Fruit fly (Drosophila melanogaster) whole organism, embryonic: Measurements from ENCODE around the gene Sec15.

Experiments used
- CG1024 ChIP-seq: fragments of 200-800 bp; sonication (Bioruptor generic); IDR thresholded peaks from 2 replicates; pipeline ENCODE4 v1.3.6; 2022; ENCODE audit warnings: missing biosample characterization, missing genetic modification characterization
- CG10274 ChIP-seq: fragments of 200-800 bp; sonication (Bioruptor generic); optimal IDR thresholded peaks from 3 replicates; lab custom pipeline; 2017; ENCODE audit warnings: missing biosample characterization, mild to moderate bottlenecking, missing genetic modification characterization
- CG10565 ChIP-seq: fragments of 200-800 bp; sonication (Bioruptor generic); optimal IDR thresholded peaks from 3 replicates; lab custom pipeline; 2016; ENCODE audit warnings: missing biosample characterization, mild to moderate bottlenecking, missing genetic modification characterization
- CG11696 ChIP-seq: fragments of 200-800 bp; sonication (Bioruptor generic); IDR thresholded peaks from 2 replicates; pipeline ENCODE4 v1.3.6; 2022; ENCODE audit warnings: missing biosample characterization, missing genetic modification characterization
- CG12659 ChIP-seq: fragments of 200-800 bp; sonication (Bioruptor generic); optimal IDR thresholded peaks from 3 replicates; lab custom pipeline; 2017; ENCODE audit warnings: mild to moderate bottlenecking, missing biosample characterization, missing genetic modification reagents, missing genetic modification characterization
- CG13424 ChIP-seq: fragments of 200-800 bp; sonication (Bioruptor generic); optimal IDR thresholded peaks from 2 replicates; lab custom pipeline; 2019; ENCODE audit warnings: missing biosample characterization, mild to moderate bottlenecking, missing genetic modification characterization, moderate library complexity
- CG15011 ChIP-seq: fragments of 200-800 bp; sonication (Bioruptor generic); optimal IDR thresholded peaks from 3 replicates; lab custom pipeline; 2018; ENCODE audit warnings: missing biosample characterization, mild to moderate bottlenecking, missing genetic modification characterization
- CG17361 ChIP-seq: fragments of 200-800 bp; sonication (Bioruptor generic); IDR thresholded peaks from 3 replicates; pipeline ENCODE4 v1.3.6; 2022; ENCODE audit warnings: missing biosample characterization, missing genetic modification characterization
- CG18619 ChIP-seq: fragments of 200-800 bp; sonication (Bioruptor generic); optimal IDR thresholded peaks from 3 replicates; lab custom pipeline; 2017; ENCODE audit warnings: missing biosample characterization, mild to moderate bottlenecking, missing genetic modification characterization
- CG3407 ChIP-seq: fragments of 200-800 bp; sonication (Bioruptor generic); optimal IDR thresholded peaks from 2 replicates; lab custom pipeline; 2018; ENCODE audit warnings: missing biosample characterization, mild to moderate bottlenecking, missing genetic modification characterization
- CG3847 ChIP-seq: fragments of 200-800 bp; sonication (Bioruptor generic); IDR thresholded peaks from 2 replicates; pipeline ENCODE4 v1.3.6; 2022; ENCODE audit warnings: missing biosample characterization, missing genetic modification characterization
- CG3995 ChIP-seq: fragments of 200-800 bp; sonication (Bioruptor generic); optimal IDR thresholded peaks from 3 replicates; lab custom pipeline; 2016; ENCODE audit warnings: missing biosample characterization, missing genetic modification characterization
- CG4360 ChIP-seq: fragments of 200-800 bp; sonication (Bioruptor generic); IDR thresholded peaks from 2 replicates; pipeline ENCODE4 v1.3.6; 2022; ENCODE audit warnings: missing biosample characterization, missing genetic modification characterization
- CG4424 ChIP-seq: fragments of 200-800 bp; sonication (Bioruptor generic); optimal IDR thresholded peaks from 3 replicates; lab custom pipeline; 2016; ENCODE audit warnings: missing biosample characterization, missing genetic modification characterization
- CG6791 ChIP-seq: fragments of 200-800 bp; sonication (Bioruptor generic); IDR thresholded peaks from 3 replicates; pipeline ENCODE4 v1.3.6; 2022; ENCODE audit warnings: missing biosample characterization, missing genetic modification characterization; ENCODE audit not compliant: partially characterized antibody
- CG7745 ChIP-seq: fragments of 200-800 bp; sonication (Bioruptor generic); optimal IDR thresholded peaks from 2 replicates; lab custom pipeline; 2018; ENCODE audit warnings: missing biosample characterization, mild to moderate bottlenecking, missing genetic modification characterization, moderate library complexity
- CG8281 ChIP-seq: fragments of 200-800 bp; sonication (Bioruptor generic); optimal IDR thresholded peaks from 2 replicates; lab custom pipeline; 2018; ENCODE audit warnings: missing biosample characterization, mild to moderate bottlenecking, missing genetic modification characterization, moderate library complexity
- CG8388 ChIP-seq: fragments of 200-800 bp; sonication (Bioruptor generic); optimal IDR thresholded peaks from 2 replicates; lab custom pipeline; 2019; ENCODE audit warnings: missing biosample characterization, mild to moderate bottlenecking, missing genetic modification characterization, moderate library complexity
- CG8765 ChIP-seq: fragments of 200-800 bp; sonication (Bioruptor generic); IDR thresholded peaks from 2 replicates; pipeline ENCODE4 v1.3.6; 2022; ENCODE audit warnings: missing biosample characterization, missing genetic modification characterization
- CG9932 ChIP-seq: fragments of 200-800 bp; sonication (Bioruptor generic); IDR thresholded peaks from 2 replicates; pipeline ENCODE4 v1.3.6; 2022; ENCODE audit warnings: missing biosample characterization, missing genetic modification characterization
- CHES-1-like ChIP-seq: fragments of 200-800 bp; sonication (Bioruptor generic); optimal IDR thresholded peaks from 2 replicates; lab custom pipeline; 2016; ENCODE audit warnings: missing biosample characterization, missing genetic modification characterization
- Dad ChIP-seq: fragments of 200-800 bp; sonication (Bioruptor generic); optimal IDR thresholded peaks from 3 replicates; lab custom pipeline; 2016; ENCODE audit warnings: missing biosample characterization, missing genetic modification characterization
- Dbx ChIP-seq: fragments of 200-800 bp; sonication (Bioruptor generic); IDR thresholded peaks from 3 replicates; pipeline ENCODE4 v1.3.6; 2022; ENCODE audit warnings: missing biosample characterization, missing genetic modification characterization
- Dip2 ChIP-seq: fragments of 200-800 bp; sonication (Bioruptor generic); IDR thresholded peaks from 2 replicates; pipeline ENCODE4 v1.3.6; 2022; ENCODE audit warnings: missing biosample characterization, missing genetic modification characterization
- Dip3 ChIP-seq: fragments of 200-800 bp; sonication (Bioruptor generic); optimal IDR thresholded peaks from 3 replicates; lab custom pipeline; 2016; ENCODE audit warnings: missing biosample characterization, missing genetic modification characterization
- E2f1 ChIP-seq: fragments of 200-800 bp; sonication (Bioruptor generic); IDR thresholded peaks from 2 replicates; pipeline ENCODE4 v1.3.6; 2022; ENCODE audit warnings: missing biosample characterization, missing genetic modification characterization
- GATAe ChIP-seq: fragments of 200-800 bp; sonication (Bioruptor generic); conservative IDR thresholded peaks from 2 replicates; pipeline ENCODE4 v1.3.6; 2022; ENCODE audit warnings: missing biosample characterization, missing genetic modification characterization
- HLH4C ChIP-seq: fragments of 200-800 bp; sonication (Bioruptor generic); IDR thresholded peaks from 3 replicates; pipeline ENCODE4 v1.3.6; 2022; ENCODE audit warnings: missing biosample characterization, missing genetic modification characterization; ENCODE audit not compliant: partially characterized antibody
- Mad ChIP-seq: fragments of 200-800 bp; sonication (Bioruptor generic); optimal IDR thresholded peaks from 2 replicates; lab custom pipeline; 2016; ENCODE audit warnings: missing biosample characterization, missing genetic modification characterization
- NC2α ChIP-seq: fragments of 200-800 bp; sonication (Bioruptor generic); optimal IDR thresholded peaks from 2 replicates; lab custom pipeline; 2016; ENCODE audit warnings: missing biosample characterization, missing genetic modification characterization
- NK7.1 ChIP-seq: fragments of 200-800 bp; sonication (Bioruptor generic); optimal IDR thresholded peaks from 3 replicates; lab custom pipeline; 2016; ENCODE audit warnings: missing biosample characterization, missing genetic modification characterization
- Neu2 ChIP-seq: fragments of 200-800 bp; sonication (Bioruptor generic); optimal IDR thresholded peaks from 3 replicates; lab custom pipeline; 2016; ENCODE audit warnings: missing biosample characterization, missing genetic modification characterization, borderline replicate concordance
- Oaz ChIP-seq: fragments of 200-800 bp; sonication (Bioruptor generic); IDR thresholded peaks from 2 replicates; pipeline ENCODE4 v1.3.6; 2022; ENCODE audit warnings: missing biosample characterization, missing genetic modification characterization
- Optix ChIP-seq: fragments of 200-800 bp; sonication (Bioruptor generic); IDR thresholded peaks from 3 replicates; pipeline ENCODE4 v1.3.6; 2022; ENCODE audit warnings: missing biosample characterization, missing genetic modification characterization
- Side ChIP-seq: fragments of 200-800 bp; sonication (Bioruptor generic); optimal IDR thresholded peaks from 2 replicates; lab custom pipeline; 2016; ENCODE audit warnings: missing biosample characterization, missing genetic modification characterization
- Spps ChIP-seq: fragments of 200-800 bp; sonication (Bioruptor generic); optimal IDR thresholded peaks from 2 replicates; lab custom pipeline; 2018; ENCODE audit warnings: missing biosample characterization, mild to moderate bottlenecking, missing genetic modification characterization
- ab ChIP-seq: fragments of 200-800 bp; sonication (Bioruptor generic); optimal IDR thresholded peaks from 2 replicates; lab custom pipeline; 2016; ENCODE audit warnings: missing biosample characterization, missing genetic modification characterization
- al ChIP-seq: fragments of 200-800 bp; sonication (Bioruptor generic); IDR thresholded peaks from 2 replicates; pipeline ENCODE4 v1.3.6; 2022; ENCODE audit warnings: missing biosample characterization, missing genetic modification characterization
- amos ChIP-seq: fragments of 200-800 bp; sonication (Bioruptor generic); IDR thresholded peaks from 2 replicates; pipeline ENCODE4 v1.3.6; 2022; ENCODE audit warnings: missing biosample characterization, missing genetic modification characterization; ENCODE audit not compliant: partially characterized antibody
- bcd ChIP-seq: fragments of 200-800 bp; sonication (Bioruptor generic); optimal IDR thresholded peaks from 2 replicates; lab custom pipeline; 2017; ENCODE audit warnings: missing biosample characterization, mild to moderate bottlenecking, missing genetic modification characterization
- dati ChIP-seq: fragments of 200-800 bp; sonication (Bioruptor generic); IDR thresholded peaks from 2 replicates; pipeline ENCODE4 v1.3.6; 2022; ENCODE audit warnings: missing biosample characterization, missing genetic modification characterization
- fd102C ChIP-seq: fragments of 200-800 bp; sonication (Bioruptor generic); optimal IDR thresholded peaks from 2 replicates; lab custom pipeline; 2018; ENCODE audit warnings: missing biosample characterization, mild to moderate bottlenecking, missing genetic modification characterization, moderate library complexity
- grau ChIP-seq: fragments of 200-800 bp; optimal IDR thresholded peaks from 3 replicates; lab custom pipeline; 2019; ENCODE audit warnings: missing biosample characterization, mild to moderate bottlenecking, missing genetic modification characterization, moderate library complexity
- gsb ChIP-seq: fragments of 200-800 bp; sonication (Bioruptor generic); IDR thresholded peaks from 2 replicates; pipeline ENCODE4 v1.3.6; 2022; ENCODE audit warnings: missing biosample characterization, missing genetic modification characterization
- mirr ChIP-seq: fragments of 200-800 bp; sonication (Bioruptor generic); optimal IDR thresholded peaks from 3 replicates; lab custom pipeline; 2018; ENCODE audit warnings: missing biosample characterization, mild to moderate bottlenecking, missing genetic modification characterization
- nerfin-2 ChIP-seq: fragments of 200-800 bp; sonication (Bioruptor generic); IDR thresholded peaks from 2 replicates; pipeline ENCODE4 v1.3.6; 2022; ENCODE audit warnings: missing biosample characterization, missing genetic modification characterization; ENCODE audit not compliant: partially characterized antibody
- peb ChIP-seq: fragments of 200-800 bp; sonication (Bioruptor generic); IDR thresholded peaks from 2 replicates; pipeline ENCODE4 v1.3.6; 2022; ENCODE audit warnings: missing biosample characterization, missing genetic modification characterization
- rib ChIP-seq: fragments of 200-800 bp; sonication (Bioruptor generic); IDR thresholded peaks from 2 replicates; pipeline ENCODE4 v1.3.6; 2022; ENCODE audit warnings: missing biosample characterization, missing genetic modification characterization
- so ChIP-seq: fragments of 200-800 bp; sonication (Bioruptor generic); IDR thresholded peaks from 3 replicates; pipeline ENCODE4 v1.3.6; 2022; ENCODE audit warnings: missing biosample characterization, missing genetic modification characterization
- vfl ChIP-seq: fragments of 200-800 bp; sonication (Bioruptor generic); optimal IDR thresholded peaks from 2 replicates; lab custom pipeline; 2016; ENCODE audit warnings: missing biosample characterization, missing genetic modification characterization
- wek ChIP-seq: fragments of 200-800 bp; sonication (Bioruptor generic); optimal IDR thresholded peaks from 3 replicates; lab custom pipeline; 2018; ENCODE audit warnings: missing biosample characterization, mild to moderate bottlenecking, missing genetic modification characterization, moderate library complexity

Gene Sec15

DNA sequence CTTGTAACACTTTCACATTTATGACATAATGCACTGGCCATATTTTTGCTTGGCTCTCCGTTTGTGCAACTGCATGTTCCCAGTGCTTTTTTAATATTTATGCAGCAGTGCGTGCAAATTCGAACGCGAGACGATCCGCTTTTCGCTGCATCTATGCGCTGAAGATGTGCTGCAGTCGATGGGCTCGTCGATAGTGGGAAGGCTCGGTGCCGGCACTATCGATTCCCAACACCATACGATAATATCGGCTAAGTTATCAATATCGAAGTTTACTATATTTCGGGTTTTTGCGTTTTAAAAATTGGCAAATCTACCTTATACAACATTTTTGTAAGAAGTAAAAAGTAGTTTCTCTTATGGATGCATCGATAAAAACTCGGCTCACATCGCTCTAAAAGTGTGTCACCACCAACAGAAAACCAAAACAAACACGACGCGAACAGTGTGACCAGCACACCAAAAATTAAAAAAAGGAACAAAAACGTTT, 10.1 kb downstream of the Sec15 start, which contains the start of gene RhoGAP93B (continued):
- TF ChIP-seq CG11696 (GFP tag; lab: Robert Waterston, UW) (peak; percentile 44; the same call in 1 of the 2 replicates), nerfin-2 (GFP tag; lab: Robert Waterston, UW) (peak; percentile 99), Dip3 (GFP tag; lab: Kevin White, UChicago) (peak; percentile 92), so (peak; percentile 94), Optix (GFP tag; lab: Robert Waterston, UW) (peak; percentile 95), CG17361 (GFP tag; lab: Robert Waterston, UW) (peak; percentile 84), CG4424 (GFP tag; lab: Kevin White, UChicago) (peak; percentile 78), Dad (GFP tag; lab: Kevin White, UChicago) (peak; percentile 92), HLH4C (GFP tag; lab: Robert Waterston, UW) (peak; percentile 100), CG18619 (GFP tag; lab: Kevin White, UChicago) (peak; percentile 58), CG9932 (GFP tag; lab: Robert Waterston, UW) (peak; percentile 99), CG12659 (GFP tag; lab: Kevin White, UChicago) (peak; percentile 92), wek (GFP tag; lab: Kevin White, UChicago) (peak; percentile 25), E2f1 (peak; percentile 95), grau (peak; percentile 78), Spps (tag; lab: Kevin White, UChicago) (peak; percentile 81), mirr (GFP tag; lab: Kevin White, UChicago) (peak; percentile 62), fd102C (GFP tag; lab: Kevin White, UChicago) (peak; percentile 48), ab (GFP tag; lab: Kevin White, UChicago) (peak; percentile 7), al (GFP tag; lab: Robert Waterston, UW) (peak; percentile 91), CG3847 (peak; percentile 92), CG3407 (GFP tag; lab: Kevin White, UChicago) (no peak), Mad (peak; percentile 85), Oaz (GFP tag; lab: Robert Waterston, UW) (peak; percentile 87), CG10274 (GFP tag; lab: Kevin White, UChicago) (peak; percentile 25), Neu2 (peak; percentile 63), CG8765 (peak; percentile 94), amos (GFP tag; lab: Robert Waterston, UW) (peak; percentile 100), bcd (GFP tag; lab: Kevin White, UChicago) (peak; percentile 70), CG4360 (GFP tag; lab: Robert Waterston, UW) (0 out of 2 replicates have a peak, but pooled peaks have one; percentile 5), gsb (GFP tag; lab: Robert Waterston, UW) (peak; percentile 56), NC2α (GFP tag; lab: Kevin White, UChicago) (peak; percentile 69), CG3995 (peak; percentile 51), Dbx (GFP tag; lab: Robert Waterston, UW) (peak; percentile 97), dati (GFP tag; lab: Robert Waterston, UW) (peak; percentile 52; the same call in 1 of the 2 replicates), GATAe (peak; percentile 73; the same call in 1 of the 2 replicates), CG1024 (GFP tag; lab: Robert Waterston, UW) (peak; percentile 84), vfl (GFP tag; lab: Kevin White, UChicago) (no peak), peb (GFP tag; lab: Robert Waterston, UW) (peak; percentile 80), CG13424 (tag; lab: Kevin White, UChicago) (peak; percentile 85), CG10565 (GFP tag; lab: Kevin White, UChicago) (no peak), CHES-1-like (GFP tag; lab: Kevin White, UChicago) (peak; percentile 95), CG8281 (tag; lab: Kevin White, UChicago) (peak; percentile 26), Dip2 (peak; percentile 15; the same call in 1 of the 2 replicates), CG8388 (GFP tag; lab: Kevin White, UChicago) (peak; percentile 70), CG7745 (tag; lab: Kevin White, UChicago) (no peak), NK7.1 (GFP tag; lab: Kevin White, UChicago) (peak; percentile 63), CG15011 (no peak), CG6791 (GFP tag; lab: Robert Waterston, UW) (peak; percentile 99), rib (GFP tag; lab: Robert Waterston, UW) (peak; percentile 88), Side (GFP tag; lab: Kevin White, UChicago) (peak; percentile 78)
